Fruit fly (Drosophila melanogaster): ENCODE data around the gene TP53INP.

DNA sequence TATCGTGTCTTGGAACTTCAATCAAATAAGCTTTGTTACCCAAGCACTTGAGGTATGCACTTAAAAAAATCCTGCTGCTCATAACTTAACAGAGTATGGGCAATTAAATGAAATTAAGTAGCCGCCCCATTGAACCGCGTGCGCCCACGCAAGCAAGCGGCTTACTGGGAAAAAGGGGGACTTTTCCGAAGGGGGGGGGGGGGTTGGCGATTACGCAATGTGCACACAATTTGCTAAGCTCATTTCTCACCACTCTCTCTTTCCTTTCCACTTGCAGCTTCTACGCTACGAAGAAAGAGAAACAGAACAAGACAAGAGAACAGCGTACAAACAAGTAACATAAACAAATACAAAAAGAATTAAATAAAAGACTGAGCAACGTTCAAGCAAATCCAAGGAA is 10.8 kb downstream of the TP53INP start:
- TF ChIP-seq CG1620 (GFP tag; optimal IDR thresholded peaks at IDR 0.05) (no peak), kay (GFP tag; ENCODE audit: borderline replicate concordance) (no peak), Hr96 (GFP tag; optimal IDR thresholded peaks at IDR 0.05) (no peak), toe (GFP tag; optimal IDR thresholded peaks at IDR 0.05) (no peak), tj (GFP tag; optimal IDR thresholded peaks at IDR 0.05) (no peak), cic (GFP tag; optimal IDR thresholded peaks at IDR 0.05) (no peak), bab1 (GFP tag; optimal IDR thresholded peaks at IDR 0.05) (no peak), Crg-1 (GFP tag; optimal IDR thresholded peaks at IDR 0.05) (no peak)
